Worm (Caenorhabditis elegans): ENCODE data around the gene nhr-186.

Gene nhr-186

DNA sequence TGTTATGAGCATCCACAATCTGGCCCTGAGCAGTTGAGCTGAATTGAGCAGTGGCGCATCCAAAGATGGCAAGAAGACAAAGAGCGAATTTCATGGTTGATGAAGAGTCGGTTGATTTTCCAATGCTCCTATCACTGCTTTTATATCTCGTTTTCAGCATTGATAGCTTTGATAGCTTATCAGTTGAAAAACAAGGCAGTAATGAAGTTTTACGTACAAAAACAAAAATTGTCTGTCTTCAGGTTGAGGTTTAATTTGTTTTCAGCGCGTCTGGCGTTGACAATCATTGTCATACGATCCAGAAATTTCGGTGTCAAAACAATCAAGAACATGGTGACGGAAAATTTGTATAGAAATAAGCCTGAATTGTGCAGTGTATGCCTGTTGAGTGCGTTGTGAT is 43.2 kb downstream of the nhr-186 start, which contains the start of gene scl-13:
TSS of gene scl-13 (minus strand) at position 101 of the 400 bp plus-strand sequence.
- TF ChIP-seq unc-62 (GFP tag; optimal IDR thresholded peaks at IDR 0.05): no peak

DNA sequence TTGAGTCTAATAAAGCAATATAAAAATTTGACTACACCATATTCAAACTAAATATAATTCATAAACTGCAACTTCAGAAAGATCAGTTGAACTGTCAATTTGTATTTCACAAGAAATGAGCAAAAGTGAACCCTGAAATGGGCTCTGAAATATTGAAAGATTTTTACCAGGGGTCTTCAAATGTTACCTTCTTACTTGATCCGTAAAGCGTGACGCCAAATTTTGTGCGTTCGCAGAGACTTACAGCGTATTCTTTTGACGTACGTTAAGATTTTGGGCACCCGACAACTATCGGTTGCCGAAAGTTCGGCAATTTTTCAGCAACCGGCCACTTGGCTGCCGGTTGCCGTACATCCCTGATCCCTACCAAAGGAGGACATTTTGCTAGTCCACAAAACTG is 44.7 kb downstream of the nhr-186 start:
- no peak for TF ChIP-seq unc-62 (GFP tag; optimal IDR thresholded peaks at IDR 0.05)

DNA sequence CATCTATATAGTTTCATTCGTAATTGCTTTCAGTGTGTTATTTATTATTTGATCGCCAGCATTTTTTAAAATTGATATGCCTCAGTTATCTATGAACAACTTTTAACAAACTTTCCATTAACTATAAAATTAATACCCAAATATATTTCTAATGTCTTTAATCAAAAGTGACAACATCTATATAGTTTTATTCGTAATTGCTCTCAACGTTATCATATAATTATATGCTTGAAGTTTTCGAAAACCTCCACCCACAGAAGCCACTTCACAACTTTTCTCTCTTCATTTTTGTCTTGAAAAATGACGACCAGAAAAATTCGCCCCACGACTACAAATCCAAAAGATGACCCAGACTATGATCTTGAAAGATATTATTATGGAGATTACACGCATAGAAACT is 46.4 kb downstream of the nhr-186 start, which contains the start of gene srw-6:
TSS of gene srw-6 (plus strand) at position 301 of the 400 bp plus-strand sequence.
- no peak for TF ChIP-seq unc-62 (GFP tag; optimal IDR thresholded peaks at IDR 0.05)

DNA sequence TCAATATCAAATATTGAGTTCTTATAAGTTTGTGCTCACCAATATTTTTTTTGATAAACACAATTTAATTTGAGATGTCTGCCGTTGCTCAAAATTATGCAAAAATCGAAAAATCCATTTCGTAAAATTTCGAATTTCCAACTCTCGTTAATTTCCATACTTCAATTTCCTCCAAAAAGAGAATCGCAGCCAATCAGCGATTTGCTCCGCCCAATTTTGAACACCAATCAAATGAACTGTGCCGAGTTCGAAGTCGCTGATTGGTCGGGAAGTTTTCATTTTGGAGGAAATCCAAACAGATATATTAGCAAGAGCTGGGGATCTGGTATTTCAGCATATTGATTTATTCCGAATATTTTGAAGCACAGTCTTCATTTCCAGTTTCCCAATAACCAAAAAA is 46.9 kb downstream of the nhr-186 start:
- TF ChIP-seq unc-62 (GFP tag; optimal IDR thresholded peaks at IDR 0.05): no peak

DNA sequence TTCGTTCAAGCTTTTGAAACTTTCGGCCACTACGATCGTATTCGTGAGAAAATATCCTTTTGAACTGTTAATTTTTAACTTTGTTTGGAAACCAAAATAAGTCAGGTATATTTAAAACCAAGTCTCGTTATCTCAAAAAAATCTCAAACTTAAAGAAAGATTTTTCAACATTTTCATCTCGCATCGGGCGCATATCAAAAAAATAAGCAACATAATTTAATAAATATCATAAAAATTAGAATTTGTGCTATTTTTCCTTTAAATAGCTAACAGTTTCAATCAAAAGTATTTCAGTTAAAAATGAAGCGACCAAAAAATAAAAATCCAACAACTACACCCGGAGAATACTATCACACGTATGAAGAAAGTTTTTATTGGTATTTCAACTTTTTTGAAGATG is 48.8 kb downstream of the nhr-186 start, which contains the start of gene srw-7:
TSS of gene srw-7 (plus strand) at position 301 of the 400 bp plus-strand sequence.
- TF ChIP-seq unc-62 (GFP tag; optimal IDR thresholded peaks at IDR 0.05): no peak

DNA sequence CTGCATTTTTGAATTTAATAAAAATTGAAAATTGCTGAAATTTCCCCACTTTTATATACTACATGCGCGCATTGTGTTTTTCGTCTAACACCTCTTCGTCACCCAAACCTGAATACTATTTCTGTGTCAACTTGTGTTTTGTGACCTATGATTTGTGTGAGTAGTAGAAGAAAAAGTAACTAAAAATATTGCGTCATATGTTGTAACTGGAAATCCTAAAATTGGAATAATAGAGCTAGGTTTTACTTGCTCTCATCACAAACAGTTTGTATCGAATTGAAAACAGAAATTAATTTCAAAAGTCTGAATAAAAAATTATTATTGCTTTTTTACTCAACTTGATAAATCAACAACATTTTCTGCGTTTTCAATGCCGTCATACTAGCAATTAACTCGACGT is 49.2 kb downstream of the nhr-186 start, which contains the start of gene R08F11.4:
TSS of gene R08F11.4 (minus strand) at position 29 of the 400 bp plus-strand sequence.
- no peak for TF ChIP-seq unc-62 (GFP tag; optimal IDR thresholded peaks at IDR 0.05)

DNA sequence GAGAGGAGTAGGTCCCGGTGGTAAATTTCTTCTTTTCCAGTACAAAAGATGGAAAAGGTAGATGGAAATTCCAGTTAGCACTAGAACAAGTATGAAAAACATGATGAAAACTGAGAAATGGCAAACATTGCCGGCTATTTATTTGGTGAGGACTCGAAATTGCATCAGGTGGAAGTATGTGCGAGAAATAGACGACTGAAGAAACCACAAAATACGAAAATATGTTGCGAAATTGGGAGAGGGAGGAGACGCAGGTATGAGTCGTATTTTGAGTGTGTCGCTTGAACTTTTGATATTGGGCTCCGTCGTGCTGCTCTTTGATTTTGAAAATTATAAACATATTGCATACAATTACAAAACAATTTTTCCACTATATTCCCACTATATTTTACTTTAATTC is 51.4 kb downstream of the nhr-186 start, which contains the start of gene cyp-33C8:
TSS of gene cyp-33C8 (minus strand) at position 200 of the 400 bp plus-strand sequence.
- no peak for TF ChIP-seq unc-62 (GFP tag; optimal IDR thresholded peaks at IDR 0.05)

Measured in whole organism, dauer.